Worm (Caenorhabditis elegans) whole organism, L3 larva: ENCODE measurements around the gene gpla-1.
A peak's percentile ranks its signal among the peaks of the same experiment; 100 is the strongest.

ENCODE experiments used
- R02D3.7 ChIP-seq: fragments of 150-350 bp; optimal IDR thresholded peaks from 2 replicates; lab custom pipeline; 2014; ENCODE audit warnings: missing biosample characterization, missing genetic modification characterization
- aly-2 ChIP-seq: fragments of 150-350 bp; optimal IDR thresholded peaks from 2 replicates; lab custom pipeline; 2014; ENCODE audit warnings: missing biosample characterization, missing genetic modification characterization
- ceh-16 ChIP-seq: sonication (generic microtip); optimal IDR thresholded peaks from 2 replicates; lab custom pipeline; 2017; ENCODE audit warnings: missing biosample characterization, missing genetic modification characterization
- ceh-82 ChIP-seq: fragments of 150-350 bp; optimal IDR thresholded peaks from 2 replicates; lab custom pipeline; 2014; ENCODE audit warnings: missing biosample characterization, missing genetic modification characterization
- ceh-9 ChIP-seq: sonication (generic microtip); optimal IDR thresholded peaks from 2 replicates; lab custom pipeline; 2018; ENCODE audit warnings: missing biosample characterization, missing genetic modification characterization
- daf-12 ChIP-seq: fragments of 150-350 bp; optimal IDR thresholded peaks from 2 replicates; lab custom pipeline; 2014; ENCODE audit warnings: missing biosample characterization, missing genetic modification reagents, missing genetic modification characterization
- egl-5 ChIP-seq: fragments of 150-350 bp; optimal IDR thresholded peaks from 2 replicates; lab custom pipeline; 2017; ENCODE audit warnings: missing biosample characterization, missing genetic modification reagents, missing genetic modification characterization, inconsistent platforms
- elt-1 ChIP-seq: fragments of 150-350 bp; optimal IDR thresholded peaks from 2 replicates; lab custom pipeline; 2014; ENCODE audit warnings: missing biosample characterization, missing genetic modification characterization
- elt-2 ChIP-seq: sonication (generic microtip); optimal IDR thresholded peaks from 2 replicates; lab custom pipeline; 2016; ENCODE audit warnings: missing genetic modification reagents, mild to moderate bottlenecking, missing genetic modification characterization, missing compliant biosample characterization
- elt-3 ChIP-seq, 3 experiments: fragments of 150-350 bp in 1 of 3; sonication (generic microtip) in 2 of 3; optimal IDR thresholded peaks; 2 replicates in 2 of 3; 4 replicates in 1 of 3; lab custom pipeline; 2014 to 2017; ENCODE audit warnings: missing biosample characterization in 3 of 3, missing genetic modification characterization in 3 of 3
- fkh-10 ChIP-seq: sonication (generic microtip); optimal IDR thresholded peaks from 2 replicates; lab custom pipeline; 2017; ENCODE audit warnings: missing biosample characterization, missing genetic modification reagents, missing genetic modification characterization
- fkh-2 ChIP-seq: fragments of 150-350 bp; optimal IDR thresholded peaks from 2 replicates; lab custom pipeline; 2014; ENCODE audit warnings: missing biosample characterization, missing genetic modification reagents, missing genetic modification characterization
- hmg-11 ChIP-seq: sonication (generic microtip); optimal IDR thresholded peaks from 2 replicates; lab custom pipeline; 2016; ENCODE audit warnings: missing genetic modification characterization, missing compliant biosample characterization
- jun-1 ChIP-seq: fragments of 150-350 bp; optimal IDR thresholded peaks from 2 replicates; lab custom pipeline; 2014; ENCODE audit warnings: missing biosample characterization, missing genetic modification reagents, missing genetic modification characterization
- lin-15B ChIP-seq: fragments of 150-350 bp; optimal IDR thresholded peaks from 2 replicates; lab custom pipeline; 2014; ENCODE audit warnings: missing biosample characterization, missing genetic modification characterization
- lin-39 ChIP-seq: fragments of 150-350 bp; optimal IDR thresholded peaks from 2 replicates; lab custom pipeline; 2018; ENCODE audit warnings: missing biosample characterization, missing genetic modification reagents, missing genetic modification characterization
- lsy-12 ChIP-seq: sonication (generic microtip); optimal IDR thresholded peaks from 2 replicates; lab custom pipeline; 2016; ENCODE audit warnings: mild to moderate bottlenecking, missing genetic modification characterization, missing compliant biosample characterization
- mdl-1 ChIP-seq: fragments of 150-350 bp; optimal IDR thresholded peaks from 2 replicates; lab custom pipeline; 2014; ENCODE audit warnings: missing biosample characterization, missing genetic modification characterization
- mml-1 ChIP-seq: fragments of 150-350 bp; sonication (generic microtip); optimal IDR thresholded peaks from 3 replicates; lab custom pipeline; 2014; ENCODE audit warnings: missing biosample characterization, missing genetic modification characterization
- nfya-1 ChIP-seq: sonication (generic microtip); optimal IDR thresholded peaks from 2 replicates; lab custom pipeline; 2017; ENCODE audit warnings: missing genetic modification characterization, mild to moderate bottlenecking, missing compliant biosample characterization, antibody characterized with exemption, moderate library complexity; ENCODE audit not compliant: insufficient read depth
- nhr-11 ChIP-seq: fragments of 150-350 bp; optimal IDR thresholded peaks from 2 replicates; lab custom pipeline; 2014; ENCODE audit warnings: missing biosample characterization, missing genetic modification characterization
- nhr-12 ChIP-seq: fragments of 150-350 bp; optimal IDR thresholded peaks from 2 replicates; lab custom pipeline; 2014; ENCODE audit warnings: missing biosample characterization, missing genetic modification characterization
- nhr-23 ChIP-seq: fragments of 150-350 bp; optimal IDR thresholded peaks from 2 replicates; lab custom pipeline; 2014; ENCODE audit warnings: missing biosample characterization, missing genetic modification reagents, missing genetic modification characterization
- nhr-25 ChIP-seq: sonication (generic microtip); optimal IDR thresholded peaks from 2 replicates; lab custom pipeline; 2017; ENCODE audit warnings: missing biosample characterization, missing genetic modification characterization
- nhr-28 ChIP-seq: fragments of 150-350 bp; optimal IDR thresholded peaks from 2 replicates; lab custom pipeline; 2014; ENCODE audit warnings: missing biosample characterization, missing genetic modification characterization
- nhr-43 ChIP-seq: sonication (generic microtip); optimal IDR thresholded peaks from 2 replicates; lab custom pipeline; 2016; ENCODE audit warnings: mild to moderate bottlenecking, missing genetic modification characterization, missing compliant biosample characterization; ENCODE audit not compliant: poor library complexity, severe bottlenecking
- nhr-67 ChIP-seq: fragments of 150-350 bp; optimal IDR thresholded peaks from 2 replicates; lab custom pipeline; 2014; ENCODE audit warnings: missing biosample characterization, missing genetic modification characterization
- nhr-76 ChIP-seq: fragments of 150-350 bp; sonication (generic microtip); optimal IDR thresholded peaks from 5 replicates; lab custom pipeline; 2014; ENCODE audit warnings: missing biosample characterization, missing genetic modification characterization
- nhr-77 ChIP-seq: fragments of 150-350 bp; optimal IDR thresholded peaks from 2 replicates; lab custom pipeline; 2014; ENCODE audit warnings: missing biosample characterization, missing genetic modification characterization
- pha-4 ChIP-seq: fragments of 150-350 bp; optimal IDR thresholded peaks from 2 replicates; lab custom pipeline; 2014; ENCODE audit warnings: missing biosample characterization, missing genetic modification reagents, missing genetic modification characterization
- pqm-1 ChIP-seq: fragments of 150-350 bp; optimal IDR thresholded peaks from 2 replicates; lab custom pipeline; 2017; ENCODE audit warnings: missing biosample characterization, missing genetic modification characterization, inconsistent platforms
- sea-2 ChIP-seq: fragments of 150-350 bp; sonication (generic microtip); optimal IDR thresholded peaks from 4 replicates; lab custom pipeline; 2014; ENCODE audit warnings: missing biosample characterization, missing genetic modification reagents, missing genetic modification characterization
- skn-1 ChIP-seq: fragments of 150-350 bp; optimal IDR thresholded peaks from 2 replicates; lab custom pipeline; 2014; ENCODE audit warnings: missing biosample characterization, missing genetic modification characterization
- snpc-4 ChIP-seq: fragments of 150-350 bp; optimal IDR thresholded peaks from 2 replicates; lab custom pipeline; 2014; ENCODE audit warnings: missing biosample characterization, missing genetic modification characterization
- tbx-2 ChIP-seq: sonication (generic microtip); optimal IDR thresholded peaks from 2 replicates; lab custom pipeline; 2016; ENCODE audit warnings: mild to moderate bottlenecking, missing genetic modification characterization, missing compliant biosample characterization
- unc-39 ChIP-seq: sonication (generic microtip); optimal IDR thresholded peaks from 4 replicates; lab custom pipeline; 2017; ENCODE audit warnings: missing biosample characterization, missing genetic modification characterization
- unc-62 ChIP-seq: fragments of 150-350 bp; sonication (generic microtip); optimal IDR thresholded peaks from 4 replicates; lab custom pipeline; 2014; ENCODE audit warnings: missing biosample characterization, missing genetic modification reagents, missing genetic modification characterization
- zag-1 ChIP-seq: fragments of 150-350 bp; optimal IDR thresholded peaks from 2 replicates; lab custom pipeline; 2014; ENCODE audit warnings: missing biosample characterization, missing genetic modification characterization
- ztf-4 ChIP-seq: fragments of 150-350 bp; optimal IDR thresholded peaks from 2 replicates; lab custom pipeline; 2014; ENCODE audit warnings: missing biosample characterization, missing genetic modification characterization

gpla-1 gene

ce11 chrV:11937710-11938109, at the start of gene gpla-1:
Gene gpla-1 (minus strand): TSS chrV:11937810.
- TF ChIP-seq elt-2 (no peak), nfya-1 (tag; lab: Kevin White, UChicago) (no peak), snpc-4 (no peak), nhr-23 (tag; lab: Kevin White, UChicago) (no peak), nhr-12 (tag; lab: Kevin White, UChicago) (no peak), nhr-25 (tag; lab: Kevin White, UChicago) (no peak), sea-2 (GFP tag; lab: Kevin White, UChicago) (no peak)

- TF ChIP-seq nhr-12 (tag; lab: Kevin White, UChicago) (no peak), unc-39 (tag; lab: Kevin White, UChicago) (no peak), pha-4 (tag; lab: Kevin White, UChicago) (no peak), fkh-10 (GFP tag; lab: Kevin White, UChicago) (peak; percentile 83), elt-2 (peak; percentile 50), R02D3.7 (tag; lab: Kevin White, UChicago) (no peak), pqm-1 (tag; lab: Kevin White, UChicago) (peak; percentile 37), elt-1 (tag; lab: Kevin White, UChicago) (no peak), unc-62 (GFP tag; lab: Kevin White, UChicago) (no peak), nhr-76 (tag; lab: Kevin White, UChicago) (no peak), fkh-2 (tag; lab: Kevin White, UChicago) (no peak), lin-39 (tag; lab: Kevin White, UChicago) (no peak), nhr-23 (tag; lab: Kevin White, UChicago) (peak; percentile 20)
- TF ChIP-seq, all 47 proteins: peak for 4
Measured at ce11 chrV:11986078-11986869, 48.7 kb upstream of the gpla-1 start.

- no peak for TF ChIP-seq aly-2
- no peak for TF ChIP-seq nhr-28 (tag; lab: Kevin White, UChicago)
- TF ChIP-seq ceh-16 (tag; lab: Kevin White, UChicago): no peak
- no peak for TF ChIP-seq fkh-10 (GFP tag; lab: Kevin White, UChicago)
- no peak for TF ChIP-seq tbx-2
- no peak for TF ChIP-seq R02D3.7 (tag; lab: Kevin White, UChicago)
- no peak for TF ChIP-seq nhr-77 (tag; lab: Kevin White, UChicago)
- TF ChIP-seq nhr-11 (tag; lab: Kevin White, UChicago): no peak
- no peak for TF ChIP-seq mml-1
- no peak for TF ChIP-seq nhr-76 (tag; lab: Kevin White, UChicago)
- no peak for TF ChIP-seq unc-62 (GFP tag; lab: Kevin White, UChicago)
- no peak for TF ChIP-seq nhr-67
- TF ChIP-seq daf-12 (tag; lab: Kevin White, UChicago): no peak
- no peak for TF ChIP-seq ceh-9 (tag; lab: Kevin White, UChicago)
- TF ChIP-seq zag-1 (tag; lab: Kevin White, UChicago): no peak
- no peak for TF ChIP-seq jun-1 (tag; lab: Kevin White, UChicago)
- TF ChIP-seq ceh-82 (tag; lab: Kevin White, UChicago): no peak
- no peak for TF ChIP-seq lsy-12 (tag; lab: Kevin White, UChicago)
Measured at ce11 chrV:11985384-11985783, 47.8 kb upstream of the gpla-1 start, which contains the start of gene mans-2. Gene mans-2 (minus strand): TSS chrV:11985484.

- peak; percentile 9 for TF ChIP-seq elt-1 (tag; lab: Kevin White, UChicago)
- TF ChIP-seq skn-1 (tag; lab: Kevin White, UChicago): peak; percentile 98
- TF ChIP-seq nhr-11 (tag; lab: Kevin White, UChicago): no peak
- TF ChIP-seq snpc-4: peak; percentile 90
- peak; percentile 45 for TF ChIP-seq lin-39 (tag; lab: Kevin White, UChicago)
- peak; percentile 5 for TF ChIP-seq nhr-43 (tag; lab: Kevin White, UChicago)
- TF ChIP-seq elt-2: peak; percentile 29
- TF ChIP-seq lin-15B (tag; lab: Kevin White, UChicago): peak; percentile 90
- no peak for TF ChIP-seq mdl-1 (tag; lab: Kevin White, UChicago)
- no peak for TF ChIP-seq ztf-4 (tag; lab: Kevin White, UChicago)
- TF ChIP-seq nhr-23 (tag; lab: Kevin White, UChicago): peak; percentile 85
- peak; percentile 3 for TF ChIP-seq R02D3.7 (tag; lab: Kevin White, UChicago)
- peak; percentile 84 for TF ChIP-seq nfya-1 (tag; lab: Kevin White, UChicago)
- peak; percentile 14 for TF ChIP-seq hmg-11
- no peak for TF ChIP-seq fkh-2 (tag; lab: Kevin White, UChicago)
- peak; percentile 36 for TF ChIP-seq egl-5 (tag; lab: Kevin White, UChicago)
- peak; percentile 70 for TF ChIP-seq nhr-25 (tag; lab: Kevin White, UChicago)
- no peak for TF ChIP-seq elt-3 (tag; optimal IDR thresholded peaks at IDR 0.05; lab: Kevin White, UChicago)
- peak; percentile 89 for TF ChIP-seq pha-4 (tag; lab: Kevin White, UChicago)
Measured at ce11 chrV:11982309-11982708, 44.7 kb upstream of the gpla-1 start, which contains the start of gene rpt-1. Gene rpt-1 (minus strand): TSS chrV:11982397.
